Worm (Caenorhabditis elegans) whole organism, midembryonic: ENCODE measurements around the gene F42A9.17.

ENCODE experiments used
- T22C8.4 ChIP-seq: fragments of 200-800 bp; sonication (Bioruptor generic); IDR thresholded peaks from 2 replicates; pipeline ENCODE4 v1.3.6; 2022; ENCODE audit warnings: missing genetic modification characterization, missing compliant biosample characterization
- cog-1 ChIP-seq: sonication (generic microtip); optimal IDR thresholded peaks from 2 replicates; lab custom pipeline; 2016; ENCODE audit warnings: missing genetic modification characterization, missing compliant biosample characterization
- flt-1 ChIP-seq: fragments of 200-800 bp; sonication (Bioruptor generic); IDR thresholded peaks from 2 replicates; pipeline ENCODE4 v1.3.6; 2022; ENCODE audit warnings: missing genetic modification characterization, missing compliant biosample characterization
- klf-2 ChIP-seq: fragments of 200-800 bp; sonication (Bioruptor generic); conservative IDR thresholded peaks from 2 replicates; pipeline ENCODE4 v1.3.6; 2022; ENCODE audit warnings: missing genetic modification reagents, missing genetic modification characterization, missing compliant biosample characterization
- med-1 ChIP-seq: sonication (generic microtip); optimal IDR thresholded peaks from 2 replicates; lab custom pipeline; 2017; ENCODE audit warnings: missing genetic modification characterization, mild to moderate bottlenecking, missing compliant biosample characterization, antibody characterized with exemption, missing genetic modification reagents; ENCODE audit not compliant: insufficient read depth
- ref-1 ChIP-seq: fragments of 200-800 bp; sonication (Bioruptor generic); conservative IDR thresholded peaks from 2 replicates; pipeline ENCODE4 v1.3.6; 2022; ENCODE audit warnings: missing genetic modification reagents, missing genetic modification characterization, missing compliant biosample characterization
- tab-1 ChIP-seq: fragments of 200-800 bp; sonication (Bioruptor generic); IDR thresholded peaks from 2 replicates; pipeline ENCODE4 v1.3.6; 2022; ENCODE audit warnings: missing genetic modification characterization, missing compliant biosample characterization
- ztf-23 ChIP-seq: fragments of 200-800 bp; sonication (Bioruptor generic); IDR thresholded peaks from 2 replicates; pipeline ENCODE4 v1.3.6; 2022; ENCODE audit warnings: missing genetic modification reagents, missing genetic modification characterization, missing compliant biosample characterization
- ztf-29 ChIP-seq: fragments of 200-800 bp; sonication (Bioruptor generic); IDR thresholded peaks from 2 replicates; pipeline ENCODE4 v1.3.6; 2022; ENCODE audit warnings: missing genetic modification reagents, missing genetic modification characterization, missing compliant biosample characterization

F42A9.17 gene

ce11 chrIV:8614680-8615079 lies 2.9 kb upstream of the F42A9.17 start, which contains the start of gene cyp-33E3:
Gene cyp-33E3 (plus strand): TSS chrIV:8614995.
- TF ChIP-seq med-1 (GFP tag; lab: Kevin White, UChicago) (no peak), tab-1 (GFP tag; lab: Robert Waterston, UW) (no peak), ztf-29 (GFP tag; lab: Robert Waterston, UW) (no peak), T22C8.4 (no peak), ref-1 (GFP tag; lab: Robert Waterston, UW) (no peak), cog-1 (tag; lab: Kevin White, UChicago) (no peak), klf-2 (GFP tag; lab: Robert Waterston, UW) (no peak), ztf-23 (GFP tag; lab: Robert Waterston, UW) (no peak), flt-1 (no peak)

- TF ChIP-seq ztf-29 (GFP tag; lab: Robert Waterston, UW) (no peak), med-1 (GFP tag; lab: Kevin White, UChicago) (no peak), ztf-23 (GFP tag; lab: Robert Waterston, UW) (no peak), klf-2 (GFP tag; lab: Robert Waterston, UW) (no peak), tab-1 (GFP tag; lab: Robert Waterston, UW) (no peak), cog-1 (tag; lab: Kevin White, UChicago) (no peak), ref-1 (GFP tag; lab: Robert Waterston, UW) (no peak), T22C8.4 (no peak)
These were observed 2.8 kb downstream of the F42A9.17 start, which contains the start of gene F42A9.6 for ce11 chrIV:8608934-8609333. Gene F42A9.6 (plus strand): TSS chrIV:8609234.

ce11 chrIV:8608204-8608603 lies 3.5 kb downstream of the F42A9.17 start:
- TF ChIP-seq tab-1 (GFP tag; lab: Robert Waterston, UW): no peak
- TF ChIP-seq ztf-23 (GFP tag; lab: Robert Waterston, UW): no peak
- TF ChIP-seq cog-1 (tag; lab: Kevin White, UChicago): no peak
- no peak for TF ChIP-seq med-1 (GFP tag; lab: Kevin White, UChicago)
- TF ChIP-seq T22C8.4: no peak
- no peak for TF ChIP-seq flt-1
- no peak for TF ChIP-seq klf-2 (GFP tag; lab: Robert Waterston, UW)
- TF ChIP-seq ztf-29 (GFP tag; lab: Robert Waterston, UW): no peak
- TF ChIP-seq ref-1 (GFP tag; lab: Robert Waterston, UW): no peak

- TF ChIP-seq med-1 (GFP tag; lab: Kevin White, UChicago) (no peak), ref-1 (GFP tag; lab: Robert Waterston, UW) (no peak), cog-1 (tag; lab: Kevin White, UChicago) (no peak), klf-2 (GFP tag; lab: Robert Waterston, UW) (no peak), ztf-29 (GFP tag; lab: Robert Waterston, UW) (no peak), T22C8.4 (no peak), flt-1 (no peak), tab-1 (GFP tag; lab: Robert Waterston, UW) (no peak), ztf-23 (GFP tag; lab: Robert Waterston, UW) (no peak)
These were observed 6.5 kb downstream of the F42A9.17 start for ce11 chrIV:8605217-8605616.

- TF ChIP-seq ref-1 (GFP tag; lab: Robert Waterston, UW) (no peak), ztf-23 (GFP tag; lab: Robert Waterston, UW) (no peak), tab-1 (GFP tag; lab: Robert Waterston, UW) (no peak), cog-1 (tag; lab: Kevin White, UChicago) (no peak)
These were observed 8.9 kb downstream of the F42A9.17 start, which contains the start of gene Y59H11AR.10 for ce11 chrIV:8602877-8603276. Gene Y59H11AR.10 (plus strand): TSS chrIV:8603177.

ce11 chrIV:8600712-8601330 lies 10.9 kb downstream of the F42A9.17 start, which contains the start of gene Y59H11AR.4:
Gene Y59H11AR.4 (minus strand): TSS chrIV:8600762.
- no peak for TF ChIP-seq ztf-23 (GFP tag; lab: Robert Waterston, UW)

ce11 chrIV:8597504-8597903 lies 14.2 kb downstream of the F42A9.17 start:
- TF ChIP-seq ztf-29 (GFP tag; lab: Robert Waterston, UW) (no peak), med-1 (GFP tag; lab: Kevin White, UChicago) (no peak), klf-2 (GFP tag; lab: Robert Waterston, UW) (no peak), flt-1 (no peak)

- TF ChIP-seq tab-1 (GFP tag; lab: Robert Waterston, UW) (no peak), T22C8.4 (no peak)
These were observed 16.0 kb downstream of the F42A9.17 start, which contains the start of gene clec-181 for ce11 chrIV:8595767-8596166. Gene clec-181 (plus strand): TSS chrIV:8596067.

ce11 chrIV:8595317-8595716 lies 16.4 kb downstream of the F42A9.17 start, which contains the start of gene Y59H11AR.3:
Gene Y59H11AR.3 (minus strand): TSS chrIV:8595417.
- TF ChIP-seq klf-2 (GFP tag; lab: Robert Waterston, UW): no peak
- no peak for TF ChIP-seq tab-1 (GFP tag; lab: Robert Waterston, UW)
- TF ChIP-seq med-1 (GFP tag; lab: Kevin White, UChicago): no peak
- TF ChIP-seq ztf-23 (GFP tag; lab: Robert Waterston, UW): no peak
- TF ChIP-seq flt-1: no peak
- TF ChIP-seq ztf-29 (GFP tag; lab: Robert Waterston, UW): no peak
- TF ChIP-seq cog-1 (tag; lab: Kevin White, UChicago): no peak
- TF ChIP-seq ref-1 (GFP tag; lab: Robert Waterston, UW): no peak
- no peak for TF ChIP-seq T22C8.4

ce11 chrIV:8587605-8588004 lies 24.1 kb downstream of the F42A9.17 start:
- no peak for TF ChIP-seq ztf-23 (GFP tag; lab: Robert Waterston, UW)
- no peak for TF ChIP-seq tab-1 (GFP tag; lab: Robert Waterston, UW)
- no peak for TF ChIP-seq med-1 (GFP tag; lab: Kevin White, UChicago)
- no peak for TF ChIP-seq cog-1 (tag; lab: Kevin White, UChicago)
- TF ChIP-seq flt-1: no peak
